Worm (Caenorhabditis elegans): ENCODE results near the gene fkh-9.
A peak's percentile ranks its signal among the peaks of the same experiment; 100 is the strongest.

Gene fkh-9

DNA sequence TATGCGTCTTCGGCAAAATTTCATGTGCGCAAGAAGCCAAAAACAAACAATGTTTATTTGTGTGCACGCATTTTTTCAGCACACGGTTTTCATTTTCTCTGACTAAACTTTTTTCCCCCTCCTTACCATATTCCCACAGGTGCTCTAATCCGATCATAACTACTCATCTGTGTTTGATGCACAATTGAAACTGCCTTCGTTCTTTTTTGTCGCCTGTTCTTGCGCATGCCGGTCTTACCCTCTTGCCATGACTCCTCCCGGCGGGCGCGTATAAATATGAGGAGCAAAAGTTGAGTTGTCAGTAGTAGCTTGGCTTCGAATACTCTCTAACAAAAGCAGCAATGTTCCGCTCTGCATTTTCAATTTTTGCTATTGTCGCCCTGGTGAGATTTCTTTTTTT lies 28.9 kb downstream of the fkh-9 start, which contains the start of gene abu-10:
abu-10 (plus strand) TSS at position 301 of the 400 bp plus-strand sequence.
- TF ChIP-seq elt-2 (tag; optimal IDR thresholded peaks at IDR 0.05) (no peak), nfya-1 (tag; optimal IDR thresholded peaks at IDR 0.05; ENCODE audit: insufficient read depth) (no peak), nhr-67 (tag; optimal IDR thresholded peaks at IDR 0.05) (no peak), R02D3.7 (tag; optimal IDR thresholded peaks at IDR 0.05) (no peak), fkh-2 (tag; optimal IDR thresholded peaks at IDR 0.05) (no peak), aly-2 (tag; optimal IDR thresholded peaks at IDR 0.05) (no peak), ztf-11 (tag; optimal IDR thresholded peaks at IDR 0.05) (no peak), lin-15B (tag; optimal IDR thresholded peaks at IDR 0.05) (no peak)

DNA sequence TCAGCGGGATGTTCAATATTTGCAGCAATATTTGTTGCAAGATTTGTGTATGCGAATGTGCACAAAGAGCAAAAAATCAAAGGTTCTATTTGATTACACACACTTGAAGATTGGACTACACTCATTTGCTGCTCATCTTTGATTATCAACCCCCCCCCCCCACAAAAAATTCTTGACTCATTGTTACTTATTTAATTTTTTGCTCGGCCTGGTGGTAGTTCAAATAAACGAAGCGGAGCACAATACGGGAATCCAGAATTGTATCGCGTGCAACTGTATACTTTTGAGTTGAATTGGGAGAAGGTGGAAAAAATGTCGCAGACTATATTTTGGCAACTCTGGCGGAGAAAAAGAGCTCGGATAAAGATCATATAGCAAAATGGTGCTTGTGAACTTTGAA lies 31.1 kb downstream of the fkh-9 start, which contains the start of gene F35A5.5:
F35A5.5 (minus strand) TSS at position 101 of the 400 bp plus-strand sequence.
- TF ChIP-seq nhr-28 (tag; optimal IDR thresholded peaks at IDR 0.05) (no peak), nhr-76 (tag; optimal IDR thresholded peaks at IDR 0.05) (no peak), lsy-12 (tag; optimal IDR thresholded peaks at IDR 0.05) (no peak)

DNA sequence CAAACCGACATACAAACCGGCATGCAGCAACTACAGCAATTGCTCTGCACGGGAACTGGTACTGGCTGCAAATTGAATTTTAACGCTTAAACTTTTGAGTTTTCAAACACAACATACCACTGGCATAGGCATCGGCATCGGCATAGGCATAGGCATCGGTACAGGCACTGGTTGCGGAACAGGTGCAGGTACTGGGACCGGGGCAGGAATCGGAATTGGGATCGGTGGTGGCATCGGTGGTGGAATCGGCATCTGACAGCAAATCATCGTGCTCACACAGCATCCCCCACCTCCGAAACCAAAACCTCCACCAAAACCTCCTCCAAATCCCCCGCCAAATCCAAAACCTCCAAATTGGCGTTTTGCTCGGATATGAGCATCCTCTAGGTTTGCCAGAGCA lies 32.6 kb downstream of the fkh-9 start:
- TF ChIP-seq nhr-43 (tag; optimal IDR thresholded peaks at IDR 0.05; ENCODE audit: poor library complexity, severe bottlenecking) (no peak), egl-5 (tag; optimal IDR thresholded peaks at IDR 0.05) (no peak), pha-4 (tag; optimal IDR thresholded peaks at IDR 0.05) (no peak), ceh-82 (tag; optimal IDR thresholded peaks at IDR 0.05) (no peak), skn-1 (tag; optimal IDR thresholded peaks at IDR 0.05) (no peak), lin-15B (tag; optimal IDR thresholded peaks at IDR 0.05) (no peak), fkh-10 (GFP tag; optimal IDR thresholded peaks at IDR 0.05) (no peak), ceh-9 (tag; optimal IDR thresholded peaks at IDR 0.05) (no peak), nfya-1 (tag; optimal IDR thresholded peaks at IDR 0.05; ENCODE audit: insufficient read depth) (no peak), R02D3.7 (tag; optimal IDR thresholded peaks at IDR 0.05) (no peak), mml-1 (tag; optimal IDR thresholded peaks at IDR 0.05) (no peak), eor-1 (tag; optimal IDR thresholded peaks at IDR 0.05) (no peak), ztf-11 (tag; optimal IDR thresholded peaks at IDR 0.05) (no peak)

DNA sequence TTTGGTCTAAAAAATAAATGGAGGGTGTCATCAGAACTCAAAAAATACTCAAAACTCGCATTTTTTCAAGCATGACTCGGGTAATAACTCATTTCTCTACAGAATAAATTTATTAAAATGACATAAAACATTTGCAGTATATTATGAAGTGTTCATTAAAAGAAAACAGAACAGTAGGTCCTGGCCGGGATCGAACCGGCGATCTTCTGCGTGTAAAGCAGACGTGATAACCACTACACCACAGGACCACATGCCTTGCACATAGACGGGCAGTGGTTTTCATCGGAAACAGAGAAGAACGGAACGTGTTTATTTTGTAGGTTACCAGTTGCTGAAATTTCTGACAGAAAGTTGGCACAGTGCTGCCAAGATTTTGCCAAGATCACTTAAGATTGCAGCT lies 33.4 kb downstream of the fkh-9 start:
- TF ChIP-seq pqm-1 (tag; optimal IDR thresholded peaks at IDR 0.05), result no peak
- TF ChIP-seq nhr-43 (tag; optimal IDR thresholded peaks at IDR 0.05; ENCODE audit: poor library complexity, severe bottlenecking), result peak; percentile 28
- no peak for TF ChIP-seq elt-3 (tag; optimal IDR thresholded peaks at IDR 0.05)
- TF ChIP-seq nhr-25 (tag; optimal IDR thresholded peaks at IDR 0.05), result no peak
- peak; percentile 2 for TF ChIP-seq pha-4 (tag; optimal IDR thresholded peaks at IDR 0.05)

DNA sequence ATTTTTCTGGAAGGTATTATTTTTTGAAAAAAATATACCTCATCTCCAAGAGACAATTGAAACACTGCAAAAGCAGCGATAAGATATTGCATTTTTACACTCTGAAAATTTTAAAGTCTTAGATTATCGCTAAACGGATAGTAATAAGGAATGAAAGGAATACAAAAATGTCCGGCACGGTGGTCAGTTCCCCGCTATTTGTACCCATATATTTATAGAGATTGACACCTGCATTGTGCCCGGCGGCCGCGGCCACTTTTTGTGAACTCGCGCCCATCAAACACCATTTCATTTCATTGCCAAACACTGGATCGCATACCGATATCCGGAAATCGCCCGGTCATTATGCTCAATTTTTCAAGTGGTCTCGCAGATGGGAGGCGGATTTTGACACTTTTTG lies 34.0 kb downstream of the fkh-9 start, which contains the start of gene idpp-5:
idpp-5 (minus strand) TSS at position 101 of the 400 bp plus-strand sequence.
- TF ChIP-seq ceh-9 (tag; optimal IDR thresholded peaks at IDR 0.05), result no peak
- no peak for TF ChIP-seq unc-62 (GFP tag; optimal IDR thresholded peaks at IDR 0.05)
- no peak for TF ChIP-seq nhr-28 (tag; optimal IDR thresholded peaks at IDR 0.05)
- no peak for TF ChIP-seq eor-1 (tag; optimal IDR thresholded peaks at IDR 0.05)
- no peak for TF ChIP-seq sea-2 (GFP tag; optimal IDR thresholded peaks at IDR 0.05)
- TF ChIP-seq nhr-77 (tag; optimal IDR thresholded peaks at IDR 0.05), result no peak
- TF ChIP-seq aly-2 (tag; optimal IDR thresholded peaks at IDR 0.05), result no peak
- TF ChIP-seq elt-2 (tag; optimal IDR thresholded peaks at IDR 0.05), result no peak
- TF ChIP-seq nhr-11 (tag; optimal IDR thresholded peaks at IDR 0.05), result no peak

DNA sequence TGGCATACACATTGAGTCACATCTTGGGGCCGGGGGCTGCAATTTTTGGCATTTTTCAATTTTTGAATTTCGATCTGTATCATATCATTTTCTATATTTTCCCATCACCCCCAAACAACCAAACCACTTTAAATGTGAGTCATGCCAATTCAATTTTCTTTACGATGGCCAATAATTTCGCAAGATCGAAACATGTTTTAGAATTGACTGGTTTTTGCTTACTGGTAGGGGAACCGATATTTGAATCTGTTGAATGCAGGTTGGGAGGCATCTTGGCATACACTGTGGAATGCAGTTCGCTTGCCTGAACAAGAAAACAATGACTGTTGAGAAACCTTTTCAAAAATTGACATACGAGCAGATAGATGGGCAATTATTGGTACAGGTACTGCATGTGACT lies 35.7 kb downstream of the fkh-9 start:
- no peak for TF ChIP-seq zag-1 (tag; optimal IDR thresholded peaks at IDR 0.05)
- no peak for TF ChIP-seq ceh-82 (tag; optimal IDR thresholded peaks at IDR 0.05)
- no peak for TF ChIP-seq nhr-67 (tag; optimal IDR thresholded peaks at IDR 0.05)
- TF ChIP-seq lin-15B (tag; optimal IDR thresholded peaks at IDR 0.05), result no peak
- no peak for TF ChIP-seq ama-1 (optimal IDR thresholded peaks at IDR 0.05)
- no peak for TF ChIP-seq elt-2 (tag; optimal IDR thresholded peaks at IDR 0.05)
- no peak for TF ChIP-seq unc-62 (GFP tag; optimal IDR thresholded peaks at IDR 0.05)
- TF ChIP-seq elt-3 (tag; optimal IDR thresholded peaks at IDR 0.05), result no peak
- TF ChIP-seq sea-2 (GFP tag; optimal IDR thresholded peaks at IDR 0.05), result no peak
- TF ChIP-seq ztf-4 (tag; optimal IDR thresholded peaks at IDR 0.05), result no peak
- TF ChIP-seq nhr-12 (tag; optimal IDR thresholded peaks at IDR 0.05), result no peak
- TF ChIP-seq ZK546.5 (tag; optimal IDR thresholded peaks at IDR 0.05), result no peak
- no peak for TF ChIP-seq nhr-43 (tag; optimal IDR thresholded peaks at IDR 0.05; ENCODE audit: poor library complexity, severe bottlenecking)
- no peak for TF ChIP-seq egl-27 (tag; optimal IDR thresholded peaks at IDR 0.05)
- TF ChIP-seq tbx-2 (tag; optimal IDR thresholded peaks at IDR 0.05), result no peak
- no peak for TF ChIP-seq ceh-9 (tag; optimal IDR thresholded peaks at IDR 0.05)
- TF ChIP-seq ztf-11 (tag; optimal IDR thresholded peaks at IDR 0.05), result no peak
- no peak for TF ChIP-seq egl-5 (tag; optimal IDR thresholded peaks at IDR 0.05)
- TF ChIP-seq daf-12 (tag; optimal IDR thresholded peaks at IDR 0.05), result no peak
- TF ChIP-seq fos-1 (tag; optimal IDR thresholded peaks at IDR 0.05), result no peak

Data from whole organism, L3 larva.